Worm (Caenorhabditis elegans) whole organism, L3 larva: Measurements from ENCODE around the gene K07F5.14.

ENCODE experiments used
- R02D3.7 ChIP-seq: fragments of 150-350 bp; optimal IDR thresholded peaks from 2 replicates; lab custom pipeline; 2014; ENCODE audit warnings: missing biosample characterization, missing genetic modification characterization
- ZK546.5 ChIP-seq: sonication (generic microtip); optimal IDR thresholded peaks from 2 replicates; lab custom pipeline; 2017; ENCODE audit warnings: missing biosample characterization, missing genetic modification characterization
- aly-2 ChIP-seq: fragments of 150-350 bp; optimal IDR thresholded peaks from 2 replicates; lab custom pipeline; 2014; ENCODE audit warnings: missing biosample characterization, missing genetic modification characterization
- ama-1 ChIP-seq: fragments of 150-350 bp; optimal IDR thresholded peaks from 2 replicates; lab custom pipeline; 2018
- ceh-16 ChIP-seq: sonication (generic microtip); optimal IDR thresholded peaks from 2 replicates; lab custom pipeline; 2017; ENCODE audit warnings: missing biosample characterization, missing genetic modification characterization
- ceh-28 ChIP-seq: fragments of 150-350 bp; optimal IDR thresholded peaks from 2 replicates; lab custom pipeline; 2014; ENCODE audit warnings: missing biosample characterization, missing genetic modification reagents, missing genetic modification characterization
- ceh-82 ChIP-seq: fragments of 150-350 bp; optimal IDR thresholded peaks from 2 replicates; lab custom pipeline; 2014; ENCODE audit warnings: missing biosample characterization, missing genetic modification characterization
- ceh-9 ChIP-seq: sonication (generic microtip); optimal IDR thresholded peaks from 2 replicates; lab custom pipeline; 2018; ENCODE audit warnings: missing biosample characterization, missing genetic modification characterization
- daf-12 ChIP-seq: fragments of 150-350 bp; optimal IDR thresholded peaks from 2 replicates; lab custom pipeline; 2014; ENCODE audit warnings: missing biosample characterization, missing genetic modification reagents, missing genetic modification characterization
- egl-27 ChIP-seq: sonication (generic microtip); optimal IDR thresholded peaks from 4 replicates; lab custom pipeline; 2017; ENCODE audit warnings: missing biosample characterization, missing genetic modification reagents, missing genetic modification characterization
- egl-5 ChIP-seq: fragments of 150-350 bp; optimal IDR thresholded peaks from 2 replicates; lab custom pipeline; 2017; ENCODE audit warnings: missing biosample characterization, missing genetic modification reagents, missing genetic modification characterization, inconsistent platforms
- elt-1 ChIP-seq: fragments of 150-350 bp; optimal IDR thresholded peaks from 2 replicates; lab custom pipeline; 2014; ENCODE audit warnings: missing biosample characterization, missing genetic modification characterization
- elt-2 ChIP-seq: sonication (generic microtip); optimal IDR thresholded peaks from 2 replicates; lab custom pipeline; 2016; ENCODE audit warnings: missing genetic modification reagents, mild to moderate bottlenecking, missing genetic modification characterization, missing compliant biosample characterization
- elt-3 ChIP-seq, 3 experiments: fragments of 150-350 bp in 1 of 3; sonication (generic microtip) in 2 of 3; optimal IDR thresholded peaks; 2 replicates in 2 of 3; 4 replicates in 1 of 3; lab custom pipeline; 2014 to 2017; ENCODE audit warnings: missing biosample characterization in 3 of 3, missing genetic modification characterization in 3 of 3
- eor-1 ChIP-seq, 2 experiments: fragments of 150-350 bp; optimal IDR thresholded peaks; 2 replicates each; lab custom pipeline; 2014 to 2018; ENCODE audit warnings: missing biosample characterization in 2 of 2, missing genetic modification characterization in 2 of 2
- fkh-10 ChIP-seq: sonication (generic microtip); optimal IDR thresholded peaks from 2 replicates; lab custom pipeline; 2017; ENCODE audit warnings: missing biosample characterization, missing genetic modification reagents, missing genetic modification characterization
- fkh-2 ChIP-seq: fragments of 150-350 bp; optimal IDR thresholded peaks from 2 replicates; lab custom pipeline; 2014; ENCODE audit warnings: missing biosample characterization, missing genetic modification reagents, missing genetic modification characterization
- hmg-11 ChIP-seq: sonication (generic microtip); optimal IDR thresholded peaks from 2 replicates; lab custom pipeline; 2016; ENCODE audit warnings: missing genetic modification characterization, missing compliant biosample characterization
- jun-1 ChIP-seq: fragments of 150-350 bp; optimal IDR thresholded peaks from 2 replicates; lab custom pipeline; 2014; ENCODE audit warnings: missing biosample characterization, missing genetic modification reagents, missing genetic modification characterization
- lin-15B ChIP-seq: fragments of 150-350 bp; optimal IDR thresholded peaks from 2 replicates; lab custom pipeline; 2014; ENCODE audit warnings: missing biosample characterization, missing genetic modification characterization
- lin-39 ChIP-seq: fragments of 150-350 bp; optimal IDR thresholded peaks from 2 replicates; lab custom pipeline; 2018; ENCODE audit warnings: missing biosample characterization, missing genetic modification reagents, missing genetic modification characterization
- lsy-12 ChIP-seq: sonication (generic microtip); optimal IDR thresholded peaks from 2 replicates; lab custom pipeline; 2016; ENCODE audit warnings: mild to moderate bottlenecking, missing genetic modification characterization, missing compliant biosample characterization
- mdl-1 ChIP-seq: fragments of 150-350 bp; optimal IDR thresholded peaks from 2 replicates; lab custom pipeline; 2014; ENCODE audit warnings: missing biosample characterization, missing genetic modification characterization
- mml-1 ChIP-seq: fragments of 150-350 bp; sonication (generic microtip); optimal IDR thresholded peaks from 3 replicates; lab custom pipeline; 2014; ENCODE audit warnings: missing biosample characterization, missing genetic modification characterization
- nfya-1 ChIP-seq: sonication (generic microtip); optimal IDR thresholded peaks from 2 replicates; lab custom pipeline; 2017; ENCODE audit warnings: missing genetic modification characterization, mild to moderate bottlenecking, missing compliant biosample characterization, antibody characterized with exemption, moderate library complexity; ENCODE audit not compliant: insufficient read depth
- nhr-11 ChIP-seq: fragments of 150-350 bp; optimal IDR thresholded peaks from 2 replicates; lab custom pipeline; 2014; ENCODE audit warnings: missing biosample characterization, missing genetic modification characterization
- nhr-12 ChIP-seq: fragments of 150-350 bp; optimal IDR thresholded peaks from 2 replicates; lab custom pipeline; 2014; ENCODE audit warnings: missing biosample characterization, missing genetic modification characterization
- nhr-23 ChIP-seq: fragments of 150-350 bp; optimal IDR thresholded peaks from 2 replicates; lab custom pipeline; 2014; ENCODE audit warnings: missing biosample characterization, missing genetic modification reagents, missing genetic modification characterization
- nhr-237 ChIP-seq: fragments of 150-350 bp; optimal IDR thresholded peaks from 2 replicates; lab custom pipeline; 2014; ENCODE audit warnings: missing biosample characterization, missing genetic modification characterization
- nhr-25 ChIP-seq: sonication (generic microtip); optimal IDR thresholded peaks from 2 replicates; lab custom pipeline; 2017; ENCODE audit warnings: missing biosample characterization, missing genetic modification characterization
- nhr-43 ChIP-seq: sonication (generic microtip); optimal IDR thresholded peaks from 2 replicates; lab custom pipeline; 2016; ENCODE audit warnings: mild to moderate bottlenecking, missing genetic modification characterization, missing compliant biosample characterization; ENCODE audit not compliant: poor library complexity, severe bottlenecking
- nhr-77 ChIP-seq: fragments of 150-350 bp; optimal IDR thresholded peaks from 2 replicates; lab custom pipeline; 2014; ENCODE audit warnings: missing biosample characterization, missing genetic modification characterization
- pha-4 ChIP-seq: fragments of 150-350 bp; optimal IDR thresholded peaks from 2 replicates; lab custom pipeline; 2014; ENCODE audit warnings: missing biosample characterization, missing genetic modification reagents, missing genetic modification characterization
- pqm-1 ChIP-seq: fragments of 150-350 bp; optimal IDR thresholded peaks from 2 replicates; lab custom pipeline; 2017; ENCODE audit warnings: missing biosample characterization, missing genetic modification characterization, inconsistent platforms
- sea-2 ChIP-seq: fragments of 150-350 bp; sonication (generic microtip); optimal IDR thresholded peaks from 4 replicates; lab custom pipeline; 2014; ENCODE audit warnings: missing biosample characterization, missing genetic modification reagents, missing genetic modification characterization
- skn-1 ChIP-seq: fragments of 150-350 bp; optimal IDR thresholded peaks from 2 replicates; lab custom pipeline; 2014; ENCODE audit warnings: missing biosample characterization, missing genetic modification characterization
- snpc-4 ChIP-seq: fragments of 150-350 bp; optimal IDR thresholded peaks from 2 replicates; lab custom pipeline; 2014; ENCODE audit warnings: missing biosample characterization, missing genetic modification characterization
- tbx-2 ChIP-seq: sonication (generic microtip); optimal IDR thresholded peaks from 2 replicates; lab custom pipeline; 2016; ENCODE audit warnings: mild to moderate bottlenecking, missing genetic modification characterization, missing compliant biosample characterization
- unc-39 ChIP-seq: sonication (generic microtip); optimal IDR thresholded peaks from 4 replicates; lab custom pipeline; 2017; ENCODE audit warnings: missing biosample characterization, missing genetic modification characterization
- unc-62 ChIP-seq: fragments of 150-350 bp; sonication (generic microtip); optimal IDR thresholded peaks from 4 replicates; lab custom pipeline; 2014; ENCODE audit warnings: missing biosample characterization, missing genetic modification reagents, missing genetic modification characterization
- zag-1 ChIP-seq: fragments of 150-350 bp; optimal IDR thresholded peaks from 2 replicates; lab custom pipeline; 2014; ENCODE audit warnings: missing biosample characterization, missing genetic modification characterization
- ztf-11 ChIP-seq: fragments of 150-350 bp; optimal IDR thresholded peaks from 2 replicates; lab custom pipeline; 2014; ENCODE audit warnings: missing biosample characterization, missing genetic modification characterization
- ztf-4 ChIP-seq: fragments of 150-350 bp; optimal IDR thresholded peaks from 2 replicates; lab custom pipeline; 2014; ENCODE audit warnings: missing biosample characterization, missing genetic modification characterization

K07F5.14 gene

ce11 chrIV:9872786-9873185, 10.8 kb downstream of the K07F5.14 start:
- TF ChIP-seq lin-39 (peak; percentile 1), ama-1 (lab: Kevin White, UChicago) (no peak), R02D3.7 (no peak), nhr-43 (tag; lab: Kevin White, UChicago) (no peak), pha-4 (tag; lab: Kevin White, UChicago) (peak; percentile 66), ZK546.5 (no peak), lin-15B (peak; percentile 18), sea-2 (GFP tag; lab: Kevin White, UChicago) (no peak), unc-62 (GFP tag; lab: Kevin White, UChicago) (no peak), ceh-9 (tag; lab: Kevin White, UChicago) (no peak), pqm-1 (tag; lab: Kevin White, UChicago) (peak; percentile 77), snpc-4 (tag; lab: Kevin White, UChicago) (no peak), skn-1 (tag; lab: Kevin White, UChicago) (peak; percentile 2), nhr-77 (tag; lab: Kevin White, UChicago) (no peak), elt-2 (tag; lab: Kevin White, UChicago) (peak; percentile 60), hmg-11 (tag; lab: Kevin White, UChicago) (peak; percentile 29), nfya-1 (tag; lab: Kevin White, UChicago) (peak; percentile 57), mml-1 (tag; lab: Kevin White, UChicago) (no peak), ceh-28 (tag; lab: Kevin White, UChicago) (peak; percentile 26), eor-1 (tag; optimal IDR thresholded peaks at IDR 0.05; lab: Kevin White, UChicago) (no peak), daf-12 (no peak)

- no peak for TF ChIP-seq nhr-11
- no peak for TF ChIP-seq zag-1
- no peak for TF ChIP-seq unc-39 (tag; lab: Kevin White, UChicago)
- no peak for TF ChIP-seq nhr-43 (tag; lab: Kevin White, UChicago)
- TF ChIP-seq egl-5 (tag; lab: Kevin White, UChicago): no peak
- peak; percentile 67 for TF ChIP-seq pha-4 (tag; lab: Kevin White, UChicago)
- TF ChIP-seq hmg-11 (tag; lab: Kevin White, UChicago): peak; percentile 44
- peak; percentile 59 for TF ChIP-seq pqm-1 (tag; lab: Kevin White, UChicago)
- no peak for TF ChIP-seq skn-1 (tag; lab: Kevin White, UChicago)
- no peak for TF ChIP-seq daf-12
- TF ChIP-seq unc-62 (GFP tag; lab: Kevin White, UChicago): no peak
- no peak for TF ChIP-seq lsy-12 (tag; lab: Kevin White, UChicago)
- TF ChIP-seq ceh-16 (tag; lab: Kevin White, UChicago): no peak
- TF ChIP-seq egl-27: no peak
- peak; percentile 48 for TF ChIP-seq snpc-4 (tag; lab: Kevin White, UChicago)
- no peak for TF ChIP-seq ztf-11 (tag; lab: Kevin White, UChicago)
- TF ChIP-seq nhr-237: no peak
- TF ChIP-seq mdl-1 (tag; lab: Kevin White, UChicago): no peak
- TF ChIP-seq sea-2 (GFP tag; lab: Kevin White, UChicago): no peak
- TF ChIP-seq nfya-1 (tag; lab: Kevin White, UChicago): peak; percentile 67
- no peak for TF ChIP-seq nhr-12
- TF ChIP-seq elt-1 (tag; lab: Kevin White, UChicago): peak; percentile 48
- no peak for TF ChIP-seq ceh-82 (tag; lab: Kevin White, UChicago)
- TF ChIP-seq ZK546.5: no peak
- peak; percentile 58 for TF ChIP-seq nhr-25
- peak; percentile 44 for TF ChIP-seq nhr-23 (tag; lab: Kevin White, UChicago)
- no peak for TF ChIP-seq ama-1 (lab: Kevin White, UChicago)
- no peak for TF ChIP-seq tbx-2 (tag; lab: Kevin White, UChicago)
- TF ChIP-seq ceh-28 (tag; lab: Kevin White, UChicago): no peak
- no peak for TF ChIP-seq fkh-2 (tag; lab: Kevin White, UChicago)
- TF ChIP-seq lin-15B: peak; percentile 15
- no peak for TF ChIP-seq mml-1 (tag; lab: Kevin White, UChicago)
- TF ChIP-seq jun-1 (tag; lab: Kevin White, UChicago): no peak
- no peak for TF ChIP-seq aly-2 (tag; lab: Kevin White, UChicago)
- TF ChIP-seq fkh-10 (GFP tag; lab: Kevin White, UChicago): no peak
- TF ChIP-seq nhr-77 (tag; lab: Kevin White, UChicago): no peak
- TF ChIP-seq elt-3 (tag; optimal IDR thresholded peaks at IDR 0.05; lab: Kevin White, UChicago): no peak
- no peak for TF ChIP-seq lin-39
- peak; percentile 9 for TF ChIP-seq ztf-4
- no peak for TF ChIP-seq R02D3.7
- TF ChIP-seq elt-2 (tag; lab: Kevin White, UChicago): peak; percentile 53
- TF ChIP-seq, all 47 proteins: peak for 11
Measured at ce11 chrIV:9873837-9874236, 11.8 kb downstream of the K07F5.14 start.
